Worm (Caenorhabditis elegans): ENCODE results near the gene tbx-32.

DNA sequence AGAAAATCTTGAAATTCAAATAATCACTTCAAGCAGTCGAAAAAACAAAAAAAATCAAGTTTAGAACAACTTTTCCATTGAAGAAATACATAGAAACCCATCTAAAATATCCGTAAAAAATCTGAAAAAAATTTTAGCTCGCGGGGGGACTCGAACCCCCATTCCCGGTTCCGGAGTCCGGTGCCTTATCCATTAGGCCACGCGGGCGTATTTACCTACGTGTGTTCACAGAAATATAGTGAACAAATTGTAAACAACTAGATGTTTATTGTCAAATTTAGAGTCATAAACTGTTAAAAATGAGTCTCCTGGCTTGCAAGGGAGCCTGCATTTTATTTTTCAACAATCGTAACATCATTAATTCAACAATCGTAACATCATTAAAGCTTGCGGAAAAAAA, 25.6 kb upstream of the tbx-32 start:
- TF ChIP-seq nhr-12 (tag; optimal IDR thresholded peaks at IDR 0.05) (no peak), lsy-2 (tag; optimal IDR thresholded peaks at IDR 0.05) (no peak), sptf-1 (tag; optimal IDR thresholded peaks at IDR 0.05) (no peak), snpc-4 (tag; optimal IDR thresholded peaks at IDR 0.05) (no peak), nhr-237 (tag; optimal IDR thresholded peaks at IDR 0.05) (no peak), lin-13 (tag; optimal IDR thresholded peaks at IDR 0.05) (no peak), M03D4.4 (tag; optimal IDR thresholded peaks at IDR 0.05) (no peak)

All from whole organism, mixed stage, embryonic.